Fruit fly (Drosophila melanogaster) whole organism, adult: ENCODE results near the gene Pli.

Experiments
- CG12768 ChIP-seq: fragments of 200-800 bp; sonication (Bioruptor generic); optimal IDR thresholded peaks from 2 replicates; lab custom pipeline; 2017; ENCODE audit warnings: missing biosample characterization, missing genetic modification characterization, mild to moderate bottlenecking, moderate library complexity, missing genetic modification reagents
- CG1620 ChIP-seq: fragments of 200-800 bp; sonication (Bioruptor generic); optimal IDR thresholded peaks from 2 replicates; lab custom pipeline; 2016; ENCODE audit warnings: missing biosample characterization, missing genetic modification characterization
- CG33017 ChIP-seq: fragments of 200-800 bp; sonication (Bioruptor generic); optimal IDR thresholded peaks from 2 replicates; lab custom pipeline; 2018; ENCODE audit warnings: missing biosample characterization, mild to moderate bottlenecking, missing genetic modification characterization, moderate library complexity
- CG7045 ChIP-seq: fragments of 200-800 bp; sonication (Bioruptor generic); optimal IDR thresholded peaks from 2 replicates; lab custom pipeline; 2017; ENCODE audit warnings: missing biosample characterization, mild to moderate bottlenecking, missing genetic modification characterization
- Mnt ChIP-seq: fragments of 200-800 bp; sonication (Bioruptor generic); optimal IDR thresholded peaks from 2 replicates; lab custom pipeline; 2016; ENCODE audit warnings: missing biosample characterization, mild to moderate bottlenecking, missing genetic modification characterization

dm6 chr3R:23887572-23887971, 2.3 kb downstream of the Pli start:
- TF ChIP-seq Mnt (no peak), CG33017 (tag; lab: Kevin White, UChicago) (no peak), CG7045 (GFP tag; lab: Kevin White, UChicago) (no peak), CG12768 (GFP tag; lab: Kevin White, UChicago) (no peak), CG1620 (GFP tag; lab: Kevin White, UChicago) (no peak)
